Fruit fly (Drosophila melanogaster): ENCODE data around the gene CG7739.

CG7739 gene

dm6 chr3L:15526712-15527111, 36.2 kb downstream of the CG7739 start, which contains the start of gene CG33985:
TSS of gene CG33985 (minus strand) at chr3L:15526812.
- TF ChIP-seq usp (GFP tag; optimal IDR thresholded peaks at IDR 0.05) = no peak
- no peak for TF ChIP-seq woc (GFP tag; optimal IDR thresholded peaks at IDR 0.05)
- TF ChIP-seq sage (GFP tag; optimal IDR thresholded peaks at IDR 0.05) = no peak
- no peak for TF ChIP-seq N (GFP tag; optimal IDR thresholded peaks at IDR 0.05)
- no peak for TF ChIP-seq OdsH (GFP tag; optimal IDR thresholded peaks at IDR 0.05)
- no peak for TF ChIP-seq foxo (GFP tag; optimal IDR thresholded peaks at IDR 0.05)
- TF ChIP-seq HLH106 (tag; optimal IDR thresholded peaks at IDR 0.05) = no peak
- TF ChIP-seq fru (GFP tag; optimal IDR thresholded peaks at IDR 0.05) = no peak
- no peak for TF ChIP-seq CrebA (GFP tag; optimal IDR thresholded peaks at IDR 0.05; ENCODE audit: borderline replicate concordance)
- TF ChIP-seq Jra (GFP tag; optimal IDR thresholded peaks at IDR 0.05) = no peak
- TF ChIP-seq dl (GFP tag; optimal IDR thresholded peaks at IDR 0.05; ENCODE audit: insufficient read depth in 1 of 2, partially characterized antibody in 2 of 2) = no peak
- TF ChIP-seq GATAd (GFP tag; optimal IDR thresholded peaks at IDR 0.05) = no peak
- no peak for TF ChIP-seq sv (GFP tag; optimal IDR thresholded peaks at IDR 0.05)
- no peak for TF ChIP-seq Hr78 (GFP tag; optimal IDR thresholded peaks at IDR 0.05)
- no peak for TF ChIP-seq psq (GFP tag; optimal IDR thresholded peaks at IDR 0.05)
- TF ChIP-seq tai (GFP tag; optimal IDR thresholded peaks at IDR 0.05) = no peak
- no peak for TF ChIP-seq Rel (GFP tag; optimal IDR thresholded peaks at IDR 0.05)
- TF ChIP-seq Rel (tag; optimal IDR thresholded peaks at IDR 0.05) = no peak
- no peak for TF ChIP-seq Dif (GFP tag; optimal IDR thresholded peaks at IDR 0.05; ENCODE audit: partially characterized antibody)
- no peak for TF ChIP-seq ey (GFP tag; optimal IDR thresholded peaks at IDR 0.05)
- TF ChIP-seq Mio (GFP tag; optimal IDR thresholded peaks at IDR 0.05) = no peak

- TF ChIP-seq jim (GFP tag; optimal IDR thresholded peaks at IDR 0.05) (no peak), Hnf4 (GFP tag; optimal IDR thresholded peaks at IDR 0.05) (no peak), sv (GFP tag; optimal IDR thresholded peaks at IDR 0.05) (no peak), Dfd (GFP tag; optimal IDR thresholded peaks at IDR 0.05) (no peak), Sp1 (GFP tag; optimal IDR thresholded peaks at IDR 0.05) (no peak), fru (GFP tag; optimal IDR thresholded peaks at IDR 0.05) (no peak), Mio (GFP tag; optimal IDR thresholded peaks at IDR 0.05) (no peak), N (GFP tag; optimal IDR thresholded peaks at IDR 0.05) (no peak), rgr (GFP tag; optimal IDR thresholded peaks at IDR 0.05) (no peak), foxo (GFP tag; optimal IDR thresholded peaks at IDR 0.05) (no peak), psq (GFP tag; optimal IDR thresholded peaks at IDR 0.05) (no peak), Jra (GFP tag; optimal IDR thresholded peaks at IDR 0.05) (no peak), lola (GFP tag; optimal IDR thresholded peaks at IDR 0.05) (no peak), Abd-B (GFP tag; optimal IDR thresholded peaks at IDR 0.05) (no peak), usp (GFP tag; optimal IDR thresholded peaks at IDR 0.05) (no peak), Myc (optimal IDR thresholded peaks at IDR 0.05) (no peak), CG9705 (GFP tag; optimal IDR thresholded peaks at IDR 0.05) (no peak), HLH106 (tag; optimal IDR thresholded peaks at IDR 0.05) (no peak), Hr83 (GFP tag; optimal IDR thresholded peaks at IDR 0.05; ENCODE audit: poor library complexity, severe bottlenecking) (no peak)
Observed at dm6 chr3L:15525153-15525552, 37.7 kb downstream of the CG7739 start, which contains the start of gene CG33986. TSS of gene CG33986 (minus strand) at chr3L:15525253.

DNA sequence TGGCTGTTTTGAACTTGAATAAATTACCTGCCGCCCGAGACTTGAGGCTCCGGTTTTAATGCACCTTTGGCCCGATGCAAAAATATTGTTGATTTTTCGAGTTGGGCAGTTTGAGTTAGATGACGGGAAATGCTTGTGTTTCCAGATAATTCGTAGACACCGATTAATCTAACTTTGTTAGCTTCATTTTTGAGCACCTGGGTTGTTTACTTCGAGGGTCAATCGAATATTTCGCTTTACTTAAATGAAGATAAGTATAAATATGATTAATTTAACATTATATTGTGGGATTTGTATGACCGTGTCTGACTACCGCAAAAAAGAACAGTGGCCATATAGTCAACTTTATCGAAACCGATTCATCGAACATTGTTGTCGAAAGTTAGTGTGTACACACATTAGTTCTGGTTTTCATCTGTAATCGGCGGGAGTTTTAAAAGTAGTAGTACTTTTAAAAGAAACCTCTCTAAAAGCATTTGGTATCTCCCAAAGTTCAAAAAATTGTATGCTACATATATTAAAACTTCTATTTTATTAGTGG, 39.0 kb downstream of the CG7739 start, which contains the start of gene CG7945:
Gene CG7945, minus strand, starts transcription at position 332 of the 541 bp plus-strand sequence.
- TF ChIP-seq Vsx2 (GFP tag; optimal IDR thresholded peaks at IDR 0.05; ENCODE audit: partially characterized antibody) = no peak
- TF ChIP-seq HLH106 (tag; optimal IDR thresholded peaks at IDR 0.05) = no peak
- no peak for TF ChIP-seq CG32264 (GFP tag; optimal IDR thresholded peaks at IDR 0.05)
- TF ChIP-seq Rel (GFP tag; optimal IDR thresholded peaks at IDR 0.05) = peak; percentile 47
- TF ChIP-seq Rel (tag; optimal IDR thresholded peaks at IDR 0.05) = peak; percentile 99
- TF ChIP-seq woc (GFP tag; optimal IDR thresholded peaks at IDR 0.05) = no peak
- TF ChIP-seq sage (GFP tag; optimal IDR thresholded peaks at IDR 0.05) = peak; percentile 48
- peak; percentile 5 for TF ChIP-seq Hnf4 (GFP tag; optimal IDR thresholded peaks at IDR 0.05)

DNA sequence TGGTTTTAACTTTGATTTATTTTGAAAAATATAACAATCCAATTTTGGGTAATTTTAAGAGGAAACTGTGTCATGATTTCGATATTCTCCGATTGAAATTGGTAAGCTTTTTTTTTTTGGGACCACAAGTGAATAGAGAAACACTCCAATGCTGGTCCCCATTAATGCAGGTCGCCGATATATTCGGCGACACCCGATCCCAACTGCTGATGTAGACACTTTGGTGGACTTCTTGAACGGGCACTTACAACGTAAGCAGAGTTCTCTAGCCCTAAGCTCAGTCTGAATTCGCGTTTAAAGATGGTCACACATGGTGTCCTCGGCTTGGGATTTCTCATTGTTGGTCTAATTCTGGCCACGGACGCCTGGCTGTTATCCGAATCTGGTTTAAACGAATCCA, 42.5 kb downstream of the CG7739 start, which contains the start of gene yellow-k:
Gene yellow-k, plus strand, starts transcription at position 301 of the 400 bp plus-strand sequence.
- TF ChIP-seq lola (GFP tag; optimal IDR thresholded peaks at IDR 0.05) (no peak), HLH106 (tag; optimal IDR thresholded peaks at IDR 0.05) (no peak), pan (optimal IDR thresholded peaks at IDR 0.05) (no peak), Hnf4 (GFP tag; optimal IDR thresholded peaks at IDR 0.05) (no peak), brk (GFP tag; optimal IDR thresholded peaks at IDR 0.05) (no peak), psq (GFP tag; optimal IDR thresholded peaks at IDR 0.05) (no peak), sv (GFP tag; optimal IDR thresholded peaks at IDR 0.05) (no peak), woc (GFP tag; optimal IDR thresholded peaks at IDR 0.05) (no peak), rgr (GFP tag; optimal IDR thresholded peaks at IDR 0.05) (no peak), ey (GFP tag; optimal IDR thresholded peaks at IDR 0.05) (no peak), br (GFP tag; optimal IDR thresholded peaks at IDR 0.05) (no peak), Rel (GFP tag; optimal IDR thresholded peaks at IDR 0.05) (no peak), Rel (tag; optimal IDR thresholded peaks at IDR 0.05) (no peak), Sp1 (GFP tag; optimal IDR thresholded peaks at IDR 0.05) (no peak)

All from whole organism, wandering third instar larva.